Worm (Caenorhabditis elegans) whole organism, L1 larva: ENCODE results near the gene F57A8.1.
A peak's percentile ranks its signal among the peaks of the same experiment; 100 is the strongest.

Source experiments
- C16A3.4 ChIP-seq: fragments of 150-350 bp; optimal IDR thresholded peaks from 2 replicates; lab custom pipeline; 2014; ENCODE audit warnings: missing biosample characterization, missing genetic modification characterization
- aly-2 ChIP-seq: fragments of 150-350 bp; optimal IDR thresholded peaks from 2 replicates; lab custom pipeline; 2014; ENCODE audit warnings: missing biosample characterization, missing genetic modification characterization
- ama-1 ChIP-seq: fragments of 150-350 bp; optimal IDR thresholded peaks from 2 replicates; lab custom pipeline; 2014
- blmp-1 ChIP-seq: fragments of 150-350 bp; optimal IDR thresholded peaks from 2 replicates; lab custom pipeline; 2014; ENCODE audit warnings: missing biosample characterization, missing genetic modification characterization
- ceh-63 ChIP-seq: fragments of 200-800 bp; sonication (Bioruptor generic); optimal IDR thresholded peaks from 2 replicates; lab custom pipeline; 2018; ENCODE audit warnings: mild to moderate bottlenecking, missing genetic modification characterization, missing compliant biosample characterization
- ceh-8 ChIP-seq: fragments of 200-800 bp; sonication (Bioruptor generic); optimal IDR thresholded peaks from 2 replicates; lab custom pipeline; 2018; ENCODE audit warnings: mild to moderate bottlenecking, missing genetic modification characterization, moderate library complexity, missing compliant biosample characterization
- ceh-88 ChIP-seq: fragments of 200-800 bp; sonication (Bioruptor generic); IDR thresholded peaks from 2 replicates; pipeline ENCODE4 v1.3.6; 2022; ENCODE audit warnings: missing genetic modification characterization, missing compliant biosample characterization
- ces-1 ChIP-seq: fragments of 150-350 bp; optimal IDR thresholded peaks from 2 replicates; lab custom pipeline; 2014; ENCODE audit warnings: missing biosample characterization, missing genetic modification reagents, missing genetic modification characterization
- efl-1 ChIP-seq, 4 experiments: fragments of 150-350 bp; optimal IDR thresholded peaks in 3 of 4; peaks in 1 of 4; 1 replicate in 1 of 4; 2 replicates in 3 of 4; lab custom pipeline; 2014; ENCODE audit warnings: missing biosample characterization in 2 of 4, missing genetic modification characterization in 2 of 4, missing genetic modification reagents in 2 of 4
- efl-3 ChIP-seq: fragments of 200-800 bp; sonication (Bioruptor generic); optimal IDR thresholded peaks from 2 replicates; lab custom pipeline; 2018; ENCODE audit warnings: mild to moderate bottlenecking, missing genetic modification characterization, missing compliant biosample characterization
- egl-13 ChIP-seq: sonication (generic microtip); optimal IDR thresholded peaks from 2 replicates; lab custom pipeline; 2016; ENCODE audit warnings: missing genotype, missing genetic modification reagents, missing genetic modification characterization, missing compliant biosample characterization
- egl-27 ChIP-seq, 2 experiments: fragments of 150-350 bp in 1 of 2; sonication (generic microtip); optimal IDR thresholded peaks; 3 replicates each; lab custom pipeline; 2017 to 2018; ENCODE audit warnings: missing biosample characterization in 2 of 2, missing genetic modification characterization in 2 of 2, missing genetic modification reagents in 2 of 2
- elt-3 ChIP-seq, 6 experiments: fragments of 150-350 bp in 1 of 6; sonication (generic microtip); optimal IDR thresholded peaks; 2 replicates each; lab custom pipeline; 2017 to 2018; ENCODE audit warnings: missing biosample characterization in 6 of 6, missing genetic modification characterization in 6 of 6, inconsistent platforms in 1 of 6
- fkh-10 ChIP-seq: sonication (generic microtip); optimal IDR thresholded peaks from 2 replicates; lab custom pipeline; 2017; ENCODE audit warnings: missing biosample characterization, missing genetic modification reagents, missing genetic modification characterization
- fkh-4 ChIP-seq: sonication (generic microtip); optimal IDR thresholded peaks from 2 replicates; lab custom pipeline; 2016; ENCODE audit warnings: missing compliant biosample characterization, missing genetic modification characterization, borderline replicate concordance
- fkh-8 ChIP-seq: sonication (generic microtip); optimal IDR thresholded peaks from 2 replicates; lab custom pipeline; 2016; ENCODE audit warnings: mild to moderate bottlenecking, missing genetic modification characterization, missing compliant biosample characterization
- fos-1 ChIP-seq: fragments of 150-350 bp; optimal IDR thresholded peaks from 2 replicates; lab custom pipeline; 2014; ENCODE audit warnings: missing biosample characterization, missing genetic modification characterization
- grh-1 ChIP-seq: fragments of 200-800 bp; sonication (Bioruptor generic); IDR thresholded peaks from 2 replicates; pipeline ENCODE4 v1.3.6; 2022; ENCODE audit warnings: missing genetic modification reagents, missing genetic modification characterization, missing compliant biosample characterization
- hlh-17 ChIP-seq: fragments of 200-800 bp; sonication (Bioruptor generic); optimal IDR thresholded peaks from 2 replicates; lab custom pipeline; 2018; ENCODE audit warnings: missing genetic modification characterization, mild to moderate bottlenecking, missing compliant biosample characterization, moderate library complexity, borderline replicate concordance
- hpl-2 ChIP-seq: fragments of 150-350 bp; optimal IDR thresholded peaks from 2 replicates; lab custom pipeline; 2014; ENCODE audit warnings: missing biosample characterization, missing genetic modification reagents, missing genetic modification characterization
- irx-1 ChIP-seq: sonication (generic microtip); optimal IDR thresholded peaks from 2 replicates; lab custom pipeline; 2016; ENCODE audit warnings: missing genetic modification characterization, missing compliant biosample characterization
- isw-1 ChIP-seq: fragments of 200-800 bp; sonication (Bioruptor generic); IDR thresholded peaks from 2 replicates; pipeline ENCODE4 v1.3.6; 2022; ENCODE audit warnings: missing genetic modification characterization, missing compliant biosample characterization
- lin-13 ChIP-seq: fragments of 150-350 bp; optimal IDR thresholded peaks from 2 replicates; lab custom pipeline; 2014; ENCODE audit warnings: missing biosample characterization, missing genetic modification reagents, missing genetic modification characterization
- lin-14 ChIP-seq: fragments of 200-800 bp; sonication (Bioruptor generic); optimal IDR thresholded peaks from 2 replicates; lab custom pipeline; 2018; ENCODE audit warnings: mild to moderate bottlenecking, missing genetic modification characterization, moderate library complexity, missing compliant biosample characterization
- lin-35 ChIP-seq, 2 experiments: fragments of 150-350 bp; optimal IDR thresholded peaks; 2 replicates each; lab custom pipeline; 2014; ENCODE audit warnings: missing biosample characterization in 2 of 2, missing genetic modification characterization in 2 of 2, missing genetic modification reagents in 2 of 2
- mdl-1 ChIP-seq, 2 experiments: fragments of 150-350 bp; optimal IDR thresholded peaks; 2 replicates each; lab custom pipeline; 2014 to 2017; ENCODE audit warnings: missing biosample characterization in 2 of 2, missing genetic modification characterization in 2 of 2, inconsistent platforms in 1 of 2
- mep-1 ChIP-seq: fragments of 150-350 bp; optimal IDR thresholded peaks from 2 replicates; lab custom pipeline; 2014; ENCODE audit warnings: missing biosample characterization, missing genetic modification characterization
- nhr-19 ChIP-seq: fragments of 200-800 bp; sonication (Bioruptor generic); conservative IDR thresholded peaks from 2 replicates; pipeline ENCODE4 v1.3.6; 2022; ENCODE audit warnings: missing genetic modification characterization, missing compliant biosample characterization
- nhr-20 ChIP-seq: sonication (generic microtip); optimal IDR thresholded peaks from 2 replicates; lab custom pipeline; 2016; ENCODE audit warnings: mild to moderate bottlenecking, missing genetic modification characterization, missing compliant biosample characterization
- nhr-77 ChIP-seq: fragments of 150-350 bp; optimal IDR thresholded peaks from 2 replicates; lab custom pipeline; 2014; ENCODE audit warnings: missing biosample characterization, missing genetic modification characterization
- nhr-85 ChIP-seq: sonication (generic microtip); peaks from one replicate; lab custom pipeline; 2016; ENCODE audit warnings: missing genetic modification characterization, inconsistent platforms, missing compliant biosample characterization
- nhr-90 ChIP-seq: sonication (generic microtip); optimal IDR thresholded peaks from 2 replicates; lab custom pipeline; 2016; ENCODE audit warnings: mild to moderate bottlenecking, missing genetic modification characterization, missing compliant biosample characterization; ENCODE audit not compliant: poor library complexity
- pax-3 ChIP-seq: fragments of 200-800 bp; sonication (Bioruptor generic); optimal IDR thresholded peaks from 2 replicates; lab custom pipeline; 2018; ENCODE audit warnings: mild to moderate bottlenecking, missing genetic modification characterization, moderate library complexity, missing compliant biosample characterization
- rnt-1 ChIP-seq: sonication (generic microtip); optimal IDR thresholded peaks from 2 replicates; lab custom pipeline; 2016; ENCODE audit warnings: mild to moderate bottlenecking, missing genetic modification characterization, moderate library complexity, missing compliant biosample characterization
- skn-1 ChIP-seq: fragments of 150-350 bp; optimal IDR thresholded peaks from 2 replicates; lab custom pipeline; 2014; ENCODE audit warnings: missing biosample characterization, missing genetic modification characterization
- snu-23 ChIP-seq: sonication (generic microtip); optimal IDR thresholded peaks from 2 replicates; lab custom pipeline; 2016; ENCODE audit warnings: missing genetic modification characterization, missing compliant biosample characterization
- sptf-1 ChIP-seq: fragments of 150-350 bp; optimal IDR thresholded peaks from 2 replicates; lab custom pipeline; 2014; ENCODE audit warnings: missing biosample characterization, missing genetic modification characterization
- swsn-7 ChIP-seq: sonication (generic microtip); optimal IDR thresholded peaks from 2 replicates; lab custom pipeline; 2016; ENCODE audit warnings: missing genetic modification characterization, missing compliant biosample characterization
- unc-86 ChIP-seq: sonication (generic microtip); optimal IDR thresholded peaks from 2 replicates; lab custom pipeline; 2016; ENCODE audit warnings: missing genetic modification characterization, missing compliant biosample characterization
- vab-15 ChIP-seq: sonication (generic microtip); optimal IDR thresholded peaks from 2 replicates; lab custom pipeline; 2017; ENCODE audit warnings: missing genotype, mild to moderate bottlenecking, missing genetic modification characterization, missing compliant biosample characterization
- xbp-1 ChIP-seq: sonication (generic microtip); optimal IDR thresholded peaks from 2 replicates; lab custom pipeline; 2016; ENCODE audit warnings: missing genetic modification characterization, missing compliant biosample characterization
- ztf-11 ChIP-seq, 2 experiments: sonication (generic microtip); optimal IDR thresholded peaks; 2 replicates each; lab custom pipeline; 2016 to 2017; ENCODE audit warnings: missing genetic modification characterization in 2 of 2, missing biosample characterization in 1 of 2, missing compliant biosample characterization in 1 of 2
- ztf-4 ChIP-seq: fragments of 150-350 bp; optimal IDR thresholded peaks from 2 replicates; lab custom pipeline; 2014; ENCODE audit warnings: missing biosample characterization, missing genetic modification characterization

The F57A8.1 gene

ce11 chrV:10000760-10001159 is 36.4 kb upstream of the F57A8.1 start, which contains the start of gene K08H10.10:
Gene K08H10.10, plus strand, starts transcription at chrV:10001060.
- TF ChIP-seq hlh-17 (GFP tag; lab: Kevin White, UChicago) (no peak), nhr-77 (tag; lab: Kevin White, UChicago) (no peak), C16A3.4 (tag; lab: Kevin White, UChicago) (no peak), mdl-1 (tag; optimal IDR thresholded peaks at IDR 0.05; lab: Kevin White, UChicago) (no peak), ceh-8 (GFP tag; lab: Kevin White, UChicago) (no peak), nhr-90 (tag; lab: Kevin White, UChicago) (no peak), nhr-20 (tag; lab: Kevin White, UChicago) (no peak), nhr-19 (GFP tag; lab: Robert Waterston, UW) (no peak), ztf-11 (tag; optimal IDR thresholded peaks at IDR 0.05; lab: Kevin White, UChicago) (no peak)

ce11 chrV:10002720-10003119 is 34.4 kb upstream of the F57A8.1 start:
- TF ChIP-seq nhr-20 (tag; lab: Kevin White, UChicago), result peak; percentile 25
- no peak for TF ChIP-seq irx-1 (tag; lab: Kevin White, UChicago)
- no peak for TF ChIP-seq fkh-4
- no peak for TF ChIP-seq ces-1 (GFP tag; lab: Kevin White, UChicago)
- no peak for TF ChIP-seq ama-1 (lab: Kevin White, UChicago)
- TF ChIP-seq efl-3 (GFP tag; lab: Kevin White, UChicago), result no peak
- TF ChIP-seq swsn-7 (tag; lab: Kevin White, UChicago), result no peak
- TF ChIP-seq blmp-1, result peak; percentile 78
- TF ChIP-seq fkh-10, result no peak
- TF ChIP-seq efl-1 (optimal IDR thresholded peaks at IDR 0.05; lab: Kevin White, UChicago), result no peak
- no peak for TF ChIP-seq efl-1 (GFP tag; optimal IDR thresholded peaks at IDR 0.05 in 1 of 2; lab: Kevin White, UChicago)
- peak; percentile 70 for TF ChIP-seq lin-14 (GFP tag; lab: Kevin White, UChicago)
- no peak for TF ChIP-seq pax-3 (tag; lab: Kevin White, UChicago)
- TF ChIP-seq vab-15 (tag; lab: Kevin White, UChicago), result no peak
- TF ChIP-seq lin-13 (GFP tag; lab: Kevin White, UChicago), result no peak
- TF ChIP-seq snu-23 (GFP tag; lab: Kevin White, UChicago), result peak; percentile 40
- TF ChIP-seq ztf-4 (tag; lab: Kevin White, UChicago), result no peak
- TF ChIP-seq fkh-8 (tag; lab: Kevin White, UChicago), result no peak
- no peak for TF ChIP-seq ceh-8 (GFP tag; lab: Kevin White, UChicago)
- TF ChIP-seq nhr-85 (tag; lab: Kevin White, UChicago), result peak; percentile 69
- no peak for TF ChIP-seq skn-1 (tag; lab: Kevin White, UChicago)
- TF ChIP-seq unc-86 (tag; lab: Kevin White, UChicago), result no peak
- no peak for TF ChIP-seq egl-13 (tag; lab: Kevin White, UChicago)
- no peak for TF ChIP-seq egl-27 (tag; optimal IDR thresholded peaks at IDR 0.05; lab: Kevin White, UChicago)
- no peak for TF ChIP-seq aly-2 (tag; lab: Kevin White, UChicago)
- peak in 1 of 2 experiments; percentile 33 for TF ChIP-seq lin-35 (GFP tag; optimal IDR thresholded peaks at IDR 0.05; lab: Kevin White, UChicago)
- TF ChIP-seq isw-1 (GFP tag; lab: Robert Waterston, UW), result no peak
- TF ChIP-seq ceh-88 (GFP tag; lab: Robert Waterston, UW), result no peak
- TF ChIP-seq ceh-63, result no peak
- no peak for TF ChIP-seq nhr-19 (GFP tag; lab: Robert Waterston, UW)
- TF ChIP-seq sptf-1, result no peak
- peak; percentile 44 for TF ChIP-seq xbp-1 (tag; lab: Kevin White, UChicago)
- no peak for TF ChIP-seq hpl-2 (GFP tag; lab: Kevin White, UChicago)
- no peak for TF ChIP-seq fos-1 (tag; lab: Kevin White, UChicago)
- peak; percentile 68 for TF ChIP-seq grh-1 (GFP tag; lab: Robert Waterston, UW)
- TF ChIP-seq elt-3 (tag; optimal IDR thresholded peaks at IDR 0.05; lab: Kevin White, UChicago), result peak in 1 of 6 experiments; percentile 16
- peak; percentile 31 for TF ChIP-seq mep-1 (tag; lab: Kevin White, UChicago)
- TF ChIP-seq rnt-1 (tag; lab: Kevin White, UChicago), result no peak
